Fruit fly (Drosophila melanogaster) whole organism, embryonic: ENCODE results near the gene CG32369.

Experiments used
- ATbp ChIP-seq: fragments of 200-800 bp; sonication (Bioruptor generic); optimal IDR thresholded peaks from 2 replicates; lab custom pipeline; 2017; ENCODE audit warnings: missing biosample characterization, mild to moderate bottlenecking, missing genetic modification characterization, missing genetic modification reagents
- CG12071 ChIP-seq: fragments of 200-800 bp; sonication (Bioruptor generic); optimal IDR thresholded peaks from 3 replicates; lab custom pipeline; 2018; ENCODE audit warnings: missing biosample characterization, mild to moderate bottlenecking, missing genetic modification characterization
- CG14965 ChIP-seq: fragments of 200-800 bp; sonication (Bioruptor generic); optimal IDR thresholded peaks from 2 replicates; lab custom pipeline; 2016; ENCODE audit warnings: missing biosample characterization, missing genetic modification characterization, borderline replicate concordance
- CG17568 ChIP-seq: fragments of 200-800 bp; sonication (Bioruptor generic); optimal IDR thresholded peaks from 2 replicates; lab custom pipeline; 2018; ENCODE audit warnings: missing biosample characterization, mild to moderate bottlenecking, missing genetic modification characterization, moderate library complexity
- CG17912 ChIP-seq: fragments of 200-800 bp; sonication (Bioruptor generic); optimal IDR thresholded peaks from 2 replicates; lab custom pipeline; 2018; ENCODE audit warnings: missing biosample characterization, mild to moderate bottlenecking, missing genetic modification characterization
- CG18011 ChIP-seq: fragments of 200-800 bp; sonication (Bioruptor generic); optimal IDR thresholded peaks from 2 replicates; lab custom pipeline; 2017; ENCODE audit warnings: missing biosample characterization, missing genetic modification characterization, mild to moderate bottlenecking, moderate library complexity, missing genotype
- Fer2 ChIP-seq: fragments of 200-800 bp; sonication (Bioruptor generic); optimal IDR thresholded peaks from 2 replicates; lab custom pipeline; 2018; ENCODE audit warnings: missing biosample characterization, mild to moderate bottlenecking, missing genetic modification characterization, moderate library complexity
- HmgD ChIP-seq: fragments of 200-800 bp; sonication (Bioruptor generic); optimal IDR thresholded peaks from 3 replicates; lab custom pipeline; 2016; ENCODE audit warnings: missing biosample characterization, missing genetic modification characterization
- Stat92E ChIP-seq, 3 experiments: fragments of >200 bp in 2 of 3; fragments of 200-800 bp in 1 of 3; sonication (Bioruptor generic) in 1 of 3; optimal IDR thresholded peaks; 2 replicates each; lab custom pipeline; 2017 to 2019; ENCODE audit warnings: missing biosample characterization in 3 of 3, missing genetic modification characterization in 3 of 3, mild to moderate bottlenecking in 1 of 3, moderate library complexity in 1 of 3
- dati ChIP-seq: fragments of 200-800 bp; sonication (Bioruptor generic); IDR thresholded peaks from 2 replicates; pipeline ENCODE4 v1.3.6; 2022; ENCODE audit warnings: missing biosample characterization, missing genetic modification characterization
- pnt ChIP-seq: fragments of 200-800 bp; sonication (Bioruptor generic); optimal IDR thresholded peaks from 3 replicates; lab custom pipeline; 2016; ENCODE audit warnings: missing biosample characterization, missing genetic modification characterization

- no peak for TF ChIP-seq CG14965
- no peak for TF ChIP-seq Fer2
- no peak for TF ChIP-seq CG17568 (GFP tag; lab: Kevin White, UChicago)
- no peak for TF ChIP-seq dati
- TF ChIP-seq CG18011 (GFP tag; lab: Kevin White, UChicago) = no peak
- TF ChIP-seq Stat92E (GFP tag; optimal IDR thresholded peaks at IDR 0.05; lab: Kevin White, UChicago) = no peak
- no peak for TF ChIP-seq ATbp (GFP tag; lab: Kevin White, UChicago)
- no peak for TF ChIP-seq HmgD
- TF ChIP-seq CG12071 (GFP tag; lab: Kevin White, UChicago) = no peak
- no peak for TF ChIP-seq pnt
- TF ChIP-seq CG17912 (GFP tag; lab: Kevin White, UChicago) = no peak
Measured at dm6 chr3L:7841254-7841964, 31.8 kb upstream of the CG32369 start.
